Worm (Caenorhabditis elegans) whole organism, L3 larva: Measurements from ENCODE around the gene tpp-2.
A peak's percentile ranks its signal among the peaks of the same experiment; 100 is the strongest.

Experiments used
- ama-1 ChIP-seq: fragments of 150-350 bp; optimal IDR thresholded peaks from 2 replicates; lab custom pipeline; 2018
- egl-5 ChIP-seq: fragments of 150-350 bp; optimal IDR thresholded peaks from 2 replicates; lab custom pipeline; 2017; ENCODE audit warnings: missing biosample characterization, missing genetic modification reagents, missing genetic modification characterization, inconsistent platforms
- elt-1 ChIP-seq: fragments of 150-350 bp; optimal IDR thresholded peaks from 2 replicates; lab custom pipeline; 2014; ENCODE audit warnings: missing biosample characterization, missing genetic modification characterization
- fkh-2 ChIP-seq: fragments of 150-350 bp; optimal IDR thresholded peaks from 2 replicates; lab custom pipeline; 2014; ENCODE audit warnings: missing biosample characterization, missing genetic modification reagents, missing genetic modification characterization
- hmg-11 ChIP-seq: sonication (generic microtip); optimal IDR thresholded peaks from 2 replicates; lab custom pipeline; 2016; ENCODE audit warnings: missing genetic modification characterization, missing compliant biosample characterization
- jun-1 ChIP-seq: fragments of 150-350 bp; optimal IDR thresholded peaks from 2 replicates; lab custom pipeline; 2014; ENCODE audit warnings: missing biosample characterization, missing genetic modification reagents, missing genetic modification characterization
- lin-15B ChIP-seq: fragments of 150-350 bp; optimal IDR thresholded peaks from 2 replicates; lab custom pipeline; 2014; ENCODE audit warnings: missing biosample characterization, missing genetic modification characterization
- lin-39 ChIP-seq: fragments of 150-350 bp; optimal IDR thresholded peaks from 2 replicates; lab custom pipeline; 2018; ENCODE audit warnings: missing biosample characterization, missing genetic modification reagents, missing genetic modification characterization
- nfya-1 ChIP-seq: sonication (generic microtip); optimal IDR thresholded peaks from 2 replicates; lab custom pipeline; 2017; ENCODE audit warnings: missing genetic modification characterization, mild to moderate bottlenecking, missing compliant biosample characterization, antibody characterized with exemption, moderate library complexity; ENCODE audit not compliant: insufficient read depth
- nhr-23 ChIP-seq: fragments of 150-350 bp; optimal IDR thresholded peaks from 2 replicates; lab custom pipeline; 2014; ENCODE audit warnings: missing biosample characterization, missing genetic modification reagents, missing genetic modification characterization
- nhr-25 ChIP-seq: sonication (generic microtip); optimal IDR thresholded peaks from 2 replicates; lab custom pipeline; 2017; ENCODE audit warnings: missing biosample characterization, missing genetic modification characterization
- nhr-67 ChIP-seq: fragments of 150-350 bp; optimal IDR thresholded peaks from 2 replicates; lab custom pipeline; 2014; ENCODE audit warnings: missing biosample characterization, missing genetic modification characterization
- pha-4 ChIP-seq: fragments of 150-350 bp; optimal IDR thresholded peaks from 2 replicates; lab custom pipeline; 2014; ENCODE audit warnings: missing biosample characterization, missing genetic modification reagents, missing genetic modification characterization
- unc-39 ChIP-seq: sonication (generic microtip); optimal IDR thresholded peaks from 4 replicates; lab custom pipeline; 2017; ENCODE audit warnings: missing biosample characterization, missing genetic modification characterization

Gene tpp-2

DNA sequence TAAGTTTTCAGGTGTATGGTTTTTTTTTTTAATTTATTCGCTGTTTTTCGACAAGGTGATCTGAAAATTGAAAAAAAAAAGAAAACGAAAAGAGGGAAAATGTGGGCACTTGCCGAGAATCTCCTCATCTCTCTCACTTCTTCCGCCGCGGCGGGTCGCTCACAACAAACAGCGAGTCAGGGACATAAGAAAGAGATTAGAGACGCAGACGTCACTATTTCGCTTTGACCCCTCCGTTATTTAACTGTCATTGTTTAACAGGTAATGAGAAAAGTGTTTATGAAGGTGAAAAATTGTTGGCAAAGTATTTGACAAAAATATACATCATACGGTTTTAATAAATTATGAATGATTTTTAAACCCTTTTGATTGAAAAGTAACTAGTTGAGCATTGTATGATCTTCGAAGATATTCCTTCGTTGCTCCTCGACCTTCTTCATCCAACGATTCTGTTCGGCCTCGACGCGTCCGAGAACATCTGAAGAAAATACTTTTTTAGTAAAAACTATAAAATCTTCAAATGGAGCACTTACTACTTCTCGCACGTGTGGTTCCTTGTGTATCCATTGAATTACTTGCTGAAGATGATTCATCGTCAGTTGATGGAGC is 51.3 kb downstream of the tpp-2 start:
- TF ChIP-seq ama-1 (lab: Kevin White, UChicago), result no peak
- TF ChIP-seq nhr-25 (tag; lab: Kevin White, UChicago), result peak; percentile 41
- no peak for TF ChIP-seq elt-1 (tag; lab: Kevin White, UChicago)
- TF ChIP-seq nfya-1 (tag; lab: Kevin White, UChicago), result peak; percentile 43
- TF ChIP-seq nhr-23, result peak; percentile 22
- TF ChIP-seq egl-5, result peak; percentile 30
- no peak for TF ChIP-seq fkh-2
- TF ChIP-seq pha-4 (tag; lab: Kevin White, UChicago), result peak; percentile 49
- TF ChIP-seq lin-39, result peak; percentile 8
- TF ChIP-seq hmg-11 (tag; lab: Kevin White, UChicago), result peak; percentile 36

DNA sequence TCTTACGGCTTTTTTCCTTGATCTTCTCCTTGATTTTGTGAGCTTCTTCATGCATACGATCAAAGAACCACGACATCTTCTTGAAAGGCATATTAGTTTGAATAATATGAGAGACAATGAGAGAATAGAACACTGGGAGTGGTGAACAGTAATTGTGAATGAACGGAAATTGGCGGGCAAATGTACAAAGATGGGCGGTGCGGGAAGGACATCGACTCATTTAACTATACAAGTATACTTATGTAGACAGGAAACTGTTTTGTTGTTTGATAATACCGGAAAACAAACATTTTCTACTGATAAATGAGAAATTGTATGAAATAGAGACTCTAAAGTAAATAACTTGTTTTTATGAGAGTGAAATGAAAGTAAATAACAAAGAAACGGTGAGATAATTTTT is 52.3 kb downstream of the tpp-2 start, which contains the start of gene R12C12.5:
TSS of gene R12C12.5 (minus strand) at position 101 of the 400 bp plus-strand sequence.
- TF ChIP-seq jun-1 (tag; lab: Kevin White, UChicago) (no peak), pha-4 (tag; lab: Kevin White, UChicago) (peak; percentile 59)

DNA sequence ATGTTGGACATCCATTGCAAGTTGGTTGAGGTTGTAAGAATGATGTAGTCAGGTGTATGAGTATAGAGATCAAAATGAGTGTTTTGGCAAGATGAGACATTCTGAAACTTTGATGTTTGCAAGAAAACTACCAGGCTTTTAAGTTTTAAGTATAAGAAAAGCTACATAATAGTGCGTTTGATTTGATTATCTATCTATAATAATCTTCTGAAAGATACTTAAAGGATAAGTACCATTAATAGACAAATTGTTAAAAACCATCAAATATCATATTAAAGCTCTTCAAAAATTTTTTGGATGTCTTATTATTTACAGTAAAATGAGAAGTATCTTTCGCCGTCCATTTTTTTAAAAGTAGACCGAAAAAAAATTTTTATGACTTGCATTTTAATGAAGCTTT is 54.2 kb downstream of the tpp-2 start, which contains the start of gene R12C12.10:
TSS of gene R12C12.10 (minus strand) at position 101 of the 400 bp plus-strand sequence.
- TF ChIP-seq lin-39 (no peak), unc-39 (tag; lab: Kevin White, UChicago) (no peak), lin-15B (no peak), nhr-67 (no peak), nfya-1 (tag; lab: Kevin White, UChicago) (no peak)
- TF ChIP-seq, all 47 proteins: peak for 0
